Worm (Caenorhabditis elegans) whole organism, midembryonic: Measurements from ENCODE around the gene K10D11.4.

Experiments
- T22C8.4 ChIP-seq: fragments of 200-800 bp; sonication (Bioruptor generic); IDR thresholded peaks from 2 replicates; pipeline ENCODE4 v1.3.6; 2022; ENCODE audit warnings: missing genetic modification characterization, missing compliant biosample characterization
- flt-1 ChIP-seq: fragments of 200-800 bp; sonication (Bioruptor generic); IDR thresholded peaks from 2 replicates; pipeline ENCODE4 v1.3.6; 2022; ENCODE audit warnings: missing genetic modification characterization, missing compliant biosample characterization
- tab-1 ChIP-seq: fragments of 200-800 bp; sonication (Bioruptor generic); IDR thresholded peaks from 2 replicates; pipeline ENCODE4 v1.3.6; 2022; ENCODE audit warnings: missing genetic modification characterization, missing compliant biosample characterization
- ztf-23 ChIP-seq: fragments of 200-800 bp; sonication (Bioruptor generic); IDR thresholded peaks from 2 replicates; pipeline ENCODE4 v1.3.6; 2022; ENCODE audit warnings: missing genetic modification reagents, missing genetic modification characterization, missing compliant biosample characterization

DNA sequence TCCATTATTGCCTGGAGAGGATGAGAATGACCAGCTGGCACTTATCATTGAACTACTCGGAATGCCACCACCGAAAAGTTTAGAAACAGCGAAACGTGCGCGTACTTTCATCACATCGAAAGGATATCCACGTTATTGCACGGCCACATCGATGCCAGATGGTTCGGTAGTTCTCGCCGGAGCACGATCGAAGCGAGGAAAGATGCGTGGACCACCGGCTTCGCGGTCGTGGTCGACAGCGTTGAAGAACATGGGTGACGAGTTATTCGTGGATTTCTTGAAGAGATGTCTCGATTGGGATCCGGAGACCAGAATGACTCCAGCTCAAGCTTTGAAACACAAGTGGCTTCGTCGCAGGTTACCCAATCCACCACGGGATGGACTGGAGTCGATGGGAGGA lies 39.2 kb upstream of the K10D11.4 start:
- TF ChIP-seq flt-1 (no peak), ztf-23 (GFP tag; lab: Robert Waterston, UW) (no peak), tab-1 (GFP tag; lab: Robert Waterston, UW) (no peak), T22C8.4 (GFP tag; lab: Robert Waterston, UW) (no peak)
